Worm (Caenorhabditis elegans): ENCODE measurements around the gene mpz-1.
A peak's percentile ranks its signal among the peaks of the same experiment; 100 is the strongest.

Gene mpz-1

DNA sequence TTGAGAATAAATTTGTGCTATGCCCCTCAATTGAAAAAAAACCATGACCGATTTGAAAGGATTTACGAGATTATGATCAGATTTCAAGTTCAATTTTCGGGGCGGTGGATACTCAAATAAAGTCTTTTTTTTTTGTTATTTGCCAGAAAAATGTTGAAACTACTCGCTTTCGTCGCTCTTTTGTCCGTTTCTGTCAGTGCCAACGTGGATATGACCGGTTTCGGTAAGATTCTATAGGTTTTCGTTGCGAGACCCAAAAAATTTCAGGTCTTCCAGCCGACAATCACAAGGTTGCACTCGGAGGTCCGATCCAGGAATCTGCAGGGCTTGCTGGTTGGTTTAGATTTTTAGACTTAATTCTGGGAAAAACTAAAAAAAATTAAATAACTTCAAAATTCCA, 9.3 kb upstream of the mpz-1 start, which contains the start of gene tag-209:
TSS of gene tag-209 (plus strand) at position 73 of the 400 bp plus-strand sequence.
- TF ChIP-seq dao-5 (tag; optimal IDR thresholded peaks at IDR 0.05), result no peak
- TF ChIP-seq him-1 (tag; optimal IDR thresholded peaks at IDR 0.05), result no peak
- no peak for TF ChIP-seq W03F9.2 (tag; optimal IDR thresholded peaks at IDR 0.05)

DNA sequence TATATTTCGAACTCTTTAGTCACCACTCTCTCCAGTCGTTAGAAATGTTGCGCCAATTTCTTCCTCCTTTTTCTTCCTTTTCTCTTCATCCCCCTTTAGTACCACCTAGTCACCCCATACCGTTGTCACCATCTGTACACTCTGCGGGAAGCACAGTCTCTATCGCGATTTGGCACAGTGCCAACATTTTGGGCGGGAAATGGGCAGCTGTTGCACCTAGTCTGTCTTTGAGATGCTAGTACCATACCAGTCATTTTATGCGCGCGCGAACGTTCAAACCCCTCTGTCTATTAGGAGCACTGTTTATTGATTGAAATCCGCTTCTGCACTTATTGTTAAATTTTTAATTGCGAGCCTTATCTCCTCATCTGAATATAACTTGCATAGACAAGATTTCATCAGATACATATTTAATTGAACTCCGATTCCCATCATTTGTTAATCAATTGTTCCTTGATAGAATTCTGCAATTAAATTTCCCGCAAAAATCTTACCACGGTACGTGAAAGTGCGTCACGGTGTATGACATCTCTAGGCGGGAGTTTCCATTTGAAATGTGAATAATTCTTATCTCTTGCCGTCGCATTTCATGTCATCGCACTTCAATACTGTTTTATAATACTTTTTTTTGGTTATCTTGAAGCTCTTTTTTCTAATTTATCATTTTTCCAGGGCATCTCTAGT, 7.0 kb upstream of the mpz-1 start, which contains the start of gene cdl-1:
TSS of gene cdl-1 (plus strand) at position 673 of the 684 bp plus-strand sequence.
- no peak for TF ChIP-seq dao-5 (tag; optimal IDR thresholded peaks at IDR 0.05)

- TF ChIP-seq him-1 (tag; optimal IDR thresholded peaks at IDR 0.05) (no peak), W03F9.2 (tag; optimal IDR thresholded peaks at IDR 0.05) (no peak), dao-5 (tag; optimal IDR thresholded peaks at IDR 0.05) (no peak)
Measured at ce11 chrII:10784248-10784647, 6.3 kb upstream of the mpz-1 start.

- no peak for TF ChIP-seq W03F9.2 (tag; optimal IDR thresholded peaks at IDR 0.05)
- TF ChIP-seq dao-5 (tag; optimal IDR thresholded peaks at IDR 0.05), result no peak
- no peak for TF ChIP-seq him-1 (tag; optimal IDR thresholded peaks at IDR 0.05)
Measured at ce11 chrII:10783201-10783962, 5.5 kb upstream of the mpz-1 start, which contains the start of gene ect-2. TSS of gene ect-2 (minus strand) at chrII:10783962.

- TF ChIP-seq W03F9.2 (tag; optimal IDR thresholded peaks at IDR 0.05) (no peak), him-1 (tag; optimal IDR thresholded peaks at IDR 0.05) (no peak), dao-5 (tag; optimal IDR thresholded peaks at IDR 0.05) (no peak)
Measured at ce11 chrII:10769291-10769690, 8.6 kb downstream of the mpz-1 start.

DNA sequence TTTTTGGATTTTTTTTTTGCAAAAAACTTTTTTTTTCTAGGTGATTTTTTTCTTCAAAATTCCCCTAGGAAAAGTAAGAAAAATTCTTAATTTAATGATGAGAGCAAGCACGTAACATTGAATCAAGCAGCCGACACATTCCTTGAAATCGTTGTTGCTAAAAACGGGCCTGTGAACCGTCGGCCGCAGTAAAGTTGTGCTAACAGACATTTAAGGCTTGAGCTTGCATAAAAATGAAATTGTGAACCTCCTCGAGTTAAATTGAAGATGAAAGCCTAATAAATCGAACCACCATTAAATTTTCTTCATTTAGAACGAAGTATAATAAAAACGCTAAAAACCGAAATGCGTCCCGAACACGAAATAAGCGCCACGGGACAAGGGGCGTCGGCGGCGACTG, 9.9 kb downstream of the mpz-1 start:
- TF ChIP-seq him-1 (tag; optimal IDR thresholded peaks at IDR 0.05) (no peak), dao-5 (tag; optimal IDR thresholded peaks at IDR 0.05) (no peak), W03F9.2 (tag; optimal IDR thresholded peaks at IDR 0.05) (no peak)

ce11 chrII:10766773-10767172, 11.2 kb downstream of the mpz-1 start:
- TF ChIP-seq W03F9.2 (tag; optimal IDR thresholded peaks at IDR 0.05), result no peak
- no peak for TF ChIP-seq him-1 (tag; optimal IDR thresholded peaks at IDR 0.05)
- TF ChIP-seq dao-5 (tag; optimal IDR thresholded peaks at IDR 0.05), result no peak

DNA sequence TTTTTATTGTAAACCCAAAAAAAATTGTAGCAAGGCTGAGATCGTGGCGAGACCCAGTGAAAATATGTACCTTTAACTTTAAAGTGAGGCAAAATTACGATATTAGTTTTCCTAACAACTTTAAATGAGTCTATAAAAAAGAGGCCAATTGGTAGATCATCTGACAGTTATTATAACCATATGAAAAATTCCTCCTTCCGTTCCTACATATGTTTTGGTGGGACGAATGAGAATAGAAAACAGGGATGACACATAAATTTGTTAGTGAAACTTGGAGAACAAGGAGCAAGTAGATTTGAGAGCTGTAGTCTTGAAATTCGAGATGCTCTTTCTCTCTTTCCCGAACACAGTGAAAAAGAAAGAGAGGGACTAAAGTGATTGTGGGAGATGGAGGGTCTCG, 12.7 kb downstream of the mpz-1 start:
- TF ChIP-seq him-1 (tag; optimal IDR thresholded peaks at IDR 0.05) (no peak), dao-5 (tag; optimal IDR thresholded peaks at IDR 0.05) (no peak)

DNA sequence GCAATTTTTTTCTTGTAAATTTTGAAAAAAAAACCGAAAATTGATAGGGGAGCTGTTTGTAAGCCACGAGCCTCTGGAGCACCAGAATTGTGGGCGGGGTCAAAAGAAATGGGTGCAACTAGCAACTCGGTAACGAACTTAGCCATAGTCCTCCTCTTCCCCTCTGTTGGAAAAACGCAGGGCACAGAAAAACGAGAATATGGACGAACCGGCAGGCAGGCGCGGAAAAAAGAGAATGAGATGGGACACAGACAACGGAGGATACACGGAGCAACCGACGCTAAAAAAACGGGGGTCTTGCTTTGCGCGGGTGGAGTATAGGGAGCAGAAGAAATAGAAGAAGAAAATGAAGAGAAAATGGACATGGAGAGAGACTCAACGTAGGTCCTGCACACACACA, 16.3 kb downstream of the mpz-1 start:
- TF ChIP-seq him-1 (tag; optimal IDR thresholded peaks at IDR 0.05), result peak; percentile 65
- TF ChIP-seq dao-5 (tag; optimal IDR thresholded peaks at IDR 0.05), result no peak
- TF ChIP-seq W03F9.2 (tag; optimal IDR thresholded peaks at IDR 0.05), result no peak

DNA sequence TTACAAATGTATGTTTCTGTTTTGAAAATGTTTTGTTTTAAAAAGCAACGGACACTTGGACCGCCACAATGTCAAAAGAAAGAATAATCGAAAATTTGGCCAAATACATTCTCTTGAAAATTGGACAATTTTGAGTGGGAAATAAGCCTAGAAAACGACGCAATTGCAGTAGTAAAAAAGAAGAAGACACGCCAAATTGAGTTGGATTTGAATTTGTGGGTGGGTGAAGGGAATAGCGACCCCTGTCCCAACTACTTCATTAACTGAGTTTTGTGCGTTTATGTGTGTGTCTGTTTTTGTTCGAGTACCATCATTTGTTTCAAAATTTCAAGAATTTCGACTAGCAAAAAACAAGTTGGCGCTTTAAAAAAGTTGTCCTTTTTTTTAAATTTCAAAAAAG, 17.1 kb downstream of the mpz-1 start:
- no peak for TF ChIP-seq him-1 (tag; optimal IDR thresholded peaks at IDR 0.05)
- TF ChIP-seq W03F9.2 (tag; optimal IDR thresholded peaks at IDR 0.05), result no peak
- TF ChIP-seq dao-5 (tag; optimal IDR thresholded peaks at IDR 0.05), result no peak

DNA sequence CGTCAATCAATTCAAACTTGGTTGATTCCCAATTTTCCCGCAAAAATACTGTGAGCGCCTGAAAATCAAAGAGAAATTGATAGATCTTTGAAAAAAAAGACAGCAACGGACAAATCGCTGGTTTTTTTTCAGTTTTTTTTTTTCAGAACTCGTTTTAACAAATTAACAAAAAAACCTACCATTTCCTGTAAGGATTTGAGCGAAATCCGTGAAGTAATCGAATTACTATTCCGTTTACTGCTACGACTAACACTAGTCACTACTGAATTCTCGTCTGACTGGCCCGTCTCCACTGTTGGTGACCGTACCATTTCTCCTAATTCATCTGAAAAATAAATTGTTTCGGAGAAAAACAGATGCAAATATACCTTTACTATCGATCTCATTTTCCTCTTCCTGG, 18.5 kb downstream of the mpz-1 start:
- no peak for TF ChIP-seq him-1 (tag; optimal IDR thresholded peaks at IDR 0.05)

DNA sequence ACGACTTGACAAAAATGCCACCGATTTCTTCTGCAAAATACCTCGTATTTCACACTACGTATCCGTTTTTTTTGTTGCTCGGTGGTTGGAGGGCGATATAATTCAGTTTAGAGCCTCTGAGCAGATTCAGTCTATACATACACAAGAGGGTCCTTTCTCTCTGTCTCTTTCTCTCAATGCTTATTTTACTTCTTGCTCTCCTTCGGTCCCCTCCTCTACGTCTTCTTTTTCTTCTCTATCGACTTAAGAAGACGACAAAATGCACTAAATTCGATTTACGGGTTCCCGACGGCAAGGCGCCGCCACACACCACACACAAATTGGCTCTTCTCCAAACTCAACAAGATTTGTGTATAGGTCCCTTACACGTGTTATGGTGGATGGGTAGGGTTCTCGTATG, 19.0 kb downstream of the mpz-1 start:
- TF ChIP-seq him-1 (tag; optimal IDR thresholded peaks at IDR 0.05), result no peak
- no peak for TF ChIP-seq W03F9.2 (tag; optimal IDR thresholded peaks at IDR 0.05)
- TF ChIP-seq dao-5 (tag; optimal IDR thresholded peaks at IDR 0.05), result no peak

ce11 chrII:10755455-10755854, 22.5 kb downstream of the mpz-1 start:
- TF ChIP-seq him-1 (tag; optimal IDR thresholded peaks at IDR 0.05), result no peak
- no peak for TF ChIP-seq dao-5 (tag; optimal IDR thresholded peaks at IDR 0.05)
- TF ChIP-seq W03F9.2 (tag; optimal IDR thresholded peaks at IDR 0.05), result no peak

DNA sequence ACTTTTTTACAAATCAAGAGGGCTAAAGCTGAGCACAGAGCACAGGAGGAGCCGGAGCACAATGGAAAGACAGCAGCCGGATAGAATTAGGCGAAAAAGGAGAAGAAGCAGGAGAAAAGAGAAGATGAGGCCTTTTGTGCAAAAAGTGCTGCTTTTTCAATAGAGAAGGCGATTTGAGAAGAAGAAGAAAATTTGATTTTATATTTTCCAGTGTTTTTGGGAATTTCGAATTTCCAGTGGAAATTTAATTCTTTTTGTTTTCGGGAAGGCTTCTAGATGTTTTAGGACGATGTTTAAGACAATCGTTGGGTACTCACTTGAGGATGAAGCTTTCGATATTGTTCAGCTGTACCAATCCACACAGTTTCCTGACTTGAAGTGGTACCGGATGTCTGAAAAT, 24.2 kb downstream of the mpz-1 start:
- no peak for TF ChIP-seq dao-5 (tag; optimal IDR thresholded peaks at IDR 0.05)
- TF ChIP-seq W03F9.2 (tag; optimal IDR thresholded peaks at IDR 0.05), result no peak
- no peak for TF ChIP-seq him-1 (tag; optimal IDR thresholded peaks at IDR 0.05)

DNA sequence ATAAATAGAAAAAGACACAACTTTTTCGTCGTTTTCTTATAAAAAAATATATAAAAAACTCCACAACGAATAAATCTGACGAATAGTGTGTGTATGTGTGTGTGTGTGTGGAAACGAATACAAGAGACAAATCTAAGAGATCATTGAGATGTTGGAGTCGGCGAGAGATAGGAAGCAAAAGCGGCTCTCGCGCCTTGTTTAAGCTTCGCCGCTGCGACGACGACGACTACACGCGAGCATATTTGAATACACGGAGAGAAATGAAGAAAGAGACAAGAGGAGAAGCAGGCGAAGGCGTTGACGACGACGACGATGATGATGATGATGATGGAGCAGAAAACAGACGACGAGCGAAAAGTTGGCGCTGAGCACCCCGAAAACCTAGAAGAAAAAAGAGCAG, 33.1 kb downstream of the mpz-1 start:
- TF ChIP-seq dao-5 (tag; optimal IDR thresholded peaks at IDR 0.05) (no peak), him-1 (tag; optimal IDR thresholded peaks at IDR 0.05) (peak; percentile 0)

Data from whole organism, L4/young adult.